Worm (Caenorhabditis elegans) whole organism, young adult: ENCODE measurements around the gene spex-3.
A peak's percentile ranks its signal among the peaks of the same experiment; 100 is the strongest.

Source experiments
- F23B12.7 ChIP-seq: sonication (generic microtip); optimal IDR thresholded peaks from 2 replicates; lab custom pipeline; 2017; ENCODE audit warnings: missing genetic modification characterization, mild to moderate bottlenecking, missing compliant biosample characterization, antibody characterized with exemption, moderate library complexity; ENCODE audit not compliant: insufficient read depth
- Y53G8AR.9 ChIP-seq: fragments of 200-800 bp; sonication (Bioruptor generic); conservative IDR thresholded peaks from 2 replicates; pipeline ENCODE4 v1.3.6; 2022; ENCODE audit warnings: missing genetic modification reagents, missing genetic modification characterization, missing compliant biosample characterization
- Y79H2A.3 ChIP-seq: fragments of 200-800 bp; sonication (Bioruptor generic); conservative IDR thresholded peaks from 2 replicates; pipeline ENCODE4 v1.3.6; 2022; ENCODE audit warnings: missing genetic modification reagents, missing genetic modification characterization, missing compliant biosample characterization
- akir-1 ChIP-seq: fragments of 200-800 bp; sonication (Bioruptor generic); optimal IDR thresholded peaks from 2 replicates; lab custom pipeline; 2018; ENCODE audit warnings: mild to moderate bottlenecking, missing genetic modification characterization, moderate library complexity, missing compliant biosample characterization
- efl-1 ChIP-seq: fragments of 150-350 bp; optimal IDR thresholded peaks from 2 replicates; lab custom pipeline; 2014; ENCODE audit warnings: missing biosample characterization, missing genetic modification reagents, missing genetic modification characterization
- egl-18 ChIP-seq: fragments of 200-800 bp; sonication (Bioruptor generic); IDR thresholded peaks from 2 replicates; pipeline ENCODE4 v1.3.6; 2022; ENCODE audit warnings: missing genetic modification reagents, missing genetic modification characterization, missing compliant biosample characterization
- egrh-3 ChIP-seq: fragments of 200-800 bp; sonication (Bioruptor generic); IDR thresholded peaks from 2 replicates; pipeline ENCODE4 v1.3.6; 2022; ENCODE audit warnings: missing genetic modification reagents, missing genetic modification characterization, missing compliant biosample characterization
- ekl-4 ChIP-seq: fragments of 200-800 bp; sonication (Bioruptor generic); IDR thresholded peaks from 2 replicates; pipeline ENCODE4 v1.3.6; 2022; ENCODE audit warnings: missing genetic modification reagents, missing genetic modification characterization, missing compliant biosample characterization
- gei-17 ChIP-seq: fragments of 200-800 bp; sonication (Bioruptor generic); optimal IDR thresholded peaks from 2 replicates; lab custom pipeline; 2018; ENCODE audit warnings: mild to moderate bottlenecking, missing genetic modification characterization, missing compliant biosample characterization
- him-1 ChIP-seq: sonication (generic microtip); optimal IDR thresholded peaks from 2 replicates; lab custom pipeline; 2016; ENCODE audit warnings: missing genotype, missing genetic modification reagents, missing genetic modification characterization, missing compliant biosample characterization
- hmg-1.2 ChIP-seq: fragments of 200-800 bp; sonication (Bioruptor generic); IDR thresholded peaks from 2 replicates; pipeline ENCODE4 v1.3.6; 2022; ENCODE audit warnings: missing genetic modification reagents, missing genetic modification characterization, missing compliant biosample characterization
- hsf-1 ChIP-seq: fragments of 200-800 bp; sonication (Bioruptor generic); IDR thresholded peaks from 2 replicates; pipeline ENCODE4 v1.3.6; 2022; ENCODE audit warnings: missing genetic modification reagents, missing genetic modification characterization, missing compliant biosample characterization
- let-526 ChIP-seq: fragments of 200-800 bp; sonication (Bioruptor generic); IDR thresholded peaks from 2 replicates; pipeline ENCODE4 v1.3.6; 2022; ENCODE audit warnings: missing genetic modification reagents, missing genetic modification characterization, missing compliant biosample characterization
- lin-35 ChIP-seq, 3 experiments: fragments of 150-350 bp in 2 of 3; sonication (generic microtip) in 1 of 3; optimal IDR thresholded peaks; 2 replicates each; lab custom pipeline; 2014 to 2018; ENCODE audit warnings: missing biosample characterization in 3 of 3, missing genetic modification characterization in 3 of 3, missing genetic modification reagents in 3 of 3
- lin-40 ChIP-seq: sonication (generic microtip); optimal IDR thresholded peaks from 2 replicates; lab custom pipeline; 2016; ENCODE audit warnings: missing genetic modification characterization, mild to moderate bottlenecking, missing compliant biosample characterization, missing genotype, missing genetic modification reagents
- lsl-1 ChIP-seq: fragments of 200-800 bp; sonication (Bioruptor generic); optimal IDR thresholded peaks from 2 replicates; lab custom pipeline; 2018; ENCODE audit warnings: mild to moderate bottlenecking, missing genetic modification characterization, moderate library complexity, missing compliant biosample characterization
- madf-10 ChIP-seq: sonication (generic microtip); optimal IDR thresholded peaks from 2 replicates; lab custom pipeline; 2016; ENCODE audit warnings: mild to moderate bottlenecking, missing genetic modification characterization, missing compliant biosample characterization
- madf-3 ChIP-seq: fragments of 200-800 bp; sonication (Bioruptor generic); IDR thresholded peaks from 2 replicates; pipeline ENCODE4 v1.3.6; 2022; ENCODE audit warnings: missing genetic modification reagents, missing genetic modification characterization, missing compliant biosample characterization
- nfya-2 ChIP-seq: fragments of 200-800 bp; sonication (Bioruptor generic); IDR thresholded peaks from 2 replicates; pipeline ENCODE4 v1.3.6; 2022; ENCODE audit warnings: missing genetic modification reagents, missing genetic modification characterization, missing compliant biosample characterization
- nhr-27 ChIP-seq: fragments of 200-800 bp; sonication (Bioruptor generic); optimal IDR thresholded peaks from 2 replicates; lab custom pipeline; 2018; ENCODE audit warnings: mild to moderate bottlenecking, missing genetic modification characterization, moderate library complexity, missing compliant biosample characterization
- pbrm-1 ChIP-seq: fragments of 200-800 bp; sonication (Bioruptor generic); IDR thresholded peaks from 2 replicates; pipeline ENCODE4 v1.3.6; 2022; ENCODE audit warnings: missing genetic modification reagents, missing genetic modification characterization, missing compliant biosample characterization
- rcor-1 ChIP-seq: fragments of 200-800 bp; sonication (Bioruptor generic); IDR thresholded peaks from 2 replicates; pipeline ENCODE4 v1.3.6; 2022; ENCODE audit warnings: missing genetic modification reagents, missing genetic modification characterization, missing compliant biosample characterization
- sea-2 ChIP-seq: fragments of 200-800 bp; sonication (Bioruptor generic); IDR thresholded peaks from 2 replicates; pipeline ENCODE4 v1.3.6; 2022; ENCODE audit warnings: missing genetic modification characterization, missing compliant biosample characterization
- snpc-1.3 ChIP-seq: sonication (generic microtip); optimal IDR thresholded peaks from 2 replicates; lab custom pipeline; 2017; ENCODE audit warnings: missing genetic modification characterization, mild to moderate bottlenecking, missing compliant biosample characterization, antibody characterized with exemption, moderate library complexity, missing genotype, missing genetic modification reagents; ENCODE audit not compliant: insufficient read depth
- snpc-3.4 ChIP-seq: sonication (generic microtip); optimal IDR thresholded peaks from 2 replicates; lab custom pipeline; 2017; ENCODE audit warnings: missing genetic modification characterization, mild to moderate bottlenecking, missing compliant biosample characterization, antibody characterized with exemption, moderate library complexity, missing genotype, missing genetic modification reagents
- snpc-4 ChIP-seq, 5 experiments: fragments of 150-350 bp in 1 of 5; sonication (generic microtip) in 4 of 5; optimal IDR thresholded peaks; 2 replicates each; lab custom pipeline; 2014 to 2018; ENCODE audit warnings: missing genetic modification characterization in 5 of 5, missing biosample characterization in 3 of 5, antibody characterized with exemption in 2 of 5, mild to moderate bottlenecking in 2 of 5, missing compliant biosample characterization in 2 of 5, missing genotype in 2 of 5, moderate library complexity in 2 of 5, missing genetic modification reagents in 1 of 5
- unc-130 ChIP-seq: sonication (generic microtip); optimal IDR thresholded peaks from 2 replicates; lab custom pipeline; 2016; ENCODE audit warnings: missing genetic modification reagents, missing genetic modification characterization, missing compliant biosample characterization
- unc-62 ChIP-seq: fragments of 150-350 bp; optimal IDR thresholded peaks from 2 replicates; lab custom pipeline; 2014; ENCODE audit warnings: missing biosample characterization, missing genetic modification reagents, missing genetic modification characterization
- xnd-1 ChIP-seq: sonication (generic microtip); optimal IDR thresholded peaks from 2 replicates; lab custom pipeline; 2016; ENCODE audit warnings: missing genotype, missing genetic modification reagents, missing genetic modification characterization, missing compliant biosample characterization
- zim-3 ChIP-seq: sonication (generic microtip); optimal IDR thresholded peaks from 2 replicates; lab custom pipeline; 2017; ENCODE audit warnings: mild to moderate bottlenecking, missing genetic modification characterization, moderate library complexity, missing compliant biosample characterization
- ztf-26 ChIP-seq: sonication (generic microtip); optimal IDR thresholded peaks from 2 replicates; lab custom pipeline; 2017; ENCODE audit warnings: missing genetic modification characterization, missing compliant biosample characterization
- ztf-3 ChIP-seq: fragments of 200-800 bp; sonication (Bioruptor generic); optimal IDR thresholded peaks from 2 replicates; lab custom pipeline; 2018; ENCODE audit warnings: mild to moderate bottlenecking, missing genetic modification characterization, missing compliant biosample characterization

spex-3 gene

DNA sequence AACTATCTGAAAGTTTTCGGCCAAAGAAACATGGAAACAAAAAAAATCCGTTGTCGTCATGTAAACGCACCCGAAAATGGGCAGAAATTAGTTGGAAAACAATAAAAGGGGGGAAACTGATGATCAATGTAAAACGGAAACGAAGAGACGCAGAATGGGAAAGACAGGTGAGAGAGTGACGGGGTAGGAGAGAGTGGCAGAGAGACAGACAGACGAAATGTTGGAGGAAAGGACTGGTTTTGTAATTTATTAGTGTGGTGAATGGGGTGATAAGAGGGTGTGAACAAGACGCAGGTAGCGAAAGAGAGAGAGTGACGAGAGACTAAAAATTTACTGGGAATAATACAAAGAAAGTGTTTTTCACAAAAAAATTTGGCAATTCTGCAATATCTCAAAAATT lies 21.2 kb downstream of the spex-3 start (continued):
- TF ChIP-seq lsl-1 (GFP tag; lab: Kevin White, UChicago) (no peak), Y53G8AR.9 (GFP tag; lab: Robert Waterston, UW) (no peak), efl-1 (GFP tag; lab: Kevin White, UChicago) (no peak)
- TF ChIP-seq, all 124 proteins: peak for 22

ce11 chrIII:1680393-1680792 lies 21.8 kb downstream of the spex-3 start:
- TF ChIP-seq nhr-27 (tag; lab: Kevin White, UChicago): no peak
- peak; percentile 77 for TF ChIP-seq hmg-1.2 (GFP tag; lab: Robert Waterston, UW)
- TF ChIP-seq, all 124 proteins: peak for 1

ce11 chrIII:1678671-1679070 lies 23.6 kb downstream of the spex-3 start:
- TF ChIP-seq snpc-4 (GFP tag; optimal IDR thresholded peaks at IDR 0.05; lab: Kevin White, UChicago): no peak
- TF ChIP-seq snpc-4 (tag; optimal IDR thresholded peaks at IDR 0.05; lab: Kevin White, UChicago): no peak
- TF ChIP-seq ztf-3 (GFP tag; lab: Kevin White, UChicago): no peak
- no peak for TF ChIP-seq rcor-1 (GFP tag; lab: Robert Waterston, UW)
- no peak for TF ChIP-seq let-526 (GFP tag; lab: Robert Waterston, UW)
- no peak for TF ChIP-seq madf-10 (tag; lab: Kevin White, UChicago)
- TF ChIP-seq gei-17 (GFP tag; lab: Kevin White, UChicago): no peak
- TF ChIP-seq him-1 (tag; lab: Kevin White, UChicago): no peak
- TF ChIP-seq hmg-1.2 (GFP tag; lab: Robert Waterston, UW): no peak
- TF ChIP-seq egrh-3 (GFP tag; lab: Robert Waterston, UW): no peak
- TF ChIP-seq lin-40 (tag; lab: Kevin White, UChicago): no peak
- no peak for TF ChIP-seq snpc-1.3 (tag; lab: Kevin White, UChicago)
- no peak for TF ChIP-seq madf-3
- no peak for TF ChIP-seq xnd-1 (tag; lab: Kevin White, UChicago)
- TF ChIP-seq lin-35 (GFP tag; optimal IDR thresholded peaks at IDR 0.05; lab: Kevin White, UChicago): no peak
- TF ChIP-seq ekl-4 (GFP tag; lab: Robert Waterston, UW): no peak
- no peak for TF ChIP-seq egl-18 (GFP tag; lab: Robert Waterston, UW)
- TF ChIP-seq nfya-2: no peak
- no peak for TF ChIP-seq akir-1 (GFP tag; lab: Kevin White, UChicago)
- no peak for TF ChIP-seq F23B12.7

- TF ChIP-seq gei-17 (GFP tag; lab: Kevin White, UChicago) (no peak), zim-3 (tag; lab: Kevin White, UChicago) (no peak), ztf-26 (tag; lab: Kevin White, UChicago) (no peak), sea-2 (GFP tag; lab: Robert Waterston, UW) (no peak), snpc-3.4 (tag; lab: Kevin White, UChicago) (no peak), snpc-1.3 (tag; lab: Kevin White, UChicago) (no peak), pbrm-1 (GFP tag; lab: Robert Waterston, UW) (no peak), Y79H2A.3 (GFP tag; lab: Robert Waterston, UW) (no peak), hsf-1 (no peak), unc-62 (GFP tag; lab: Kevin White, UChicago) (no peak), unc-130 (GFP tag; lab: Kevin White, UChicago) (no peak)
These were observed 25.6 kb downstream of the spex-3 start, which contains the start of gene Y22D7AR.6 for ce11 chrIII:1676588-1676987. Gene Y22D7AR.6, minus strand, starts transcription at chrIII:1676721.
